Worm (Caenorhabditis elegans) whole organism, L2 larva: ENCODE measurements around the gene lgc-16.

ENCODE experiments used
- lin-39 ChIP-seq: fragments of 150-350 bp; optimal IDR thresholded peaks from 2 replicates; lab custom pipeline; 2014; ENCODE audit warnings: missing biosample characterization, missing genetic modification reagents, missing genetic modification characterization
- nhr-11 ChIP-seq: fragments of 150-350 bp; optimal IDR thresholded peaks from 2 replicates; lab custom pipeline; 2014; ENCODE audit warnings: missing biosample characterization, missing genetic modification characterization
- nhr-25 ChIP-seq: fragments of 150-350 bp; sonication (generic microtip); optimal IDR thresholded peaks from 3 replicates; lab custom pipeline; 2014; ENCODE audit warnings: missing biosample characterization, missing genetic modification characterization
- sma-3 ChIP-seq: sonication (generic microtip); optimal IDR thresholded peaks from 2 replicates; lab custom pipeline; 2016; ENCODE audit warnings: missing genetic modification reagents, missing genetic modification characterization, missing compliant biosample characterization
- snpc-4 ChIP-seq: fragments of 150-350 bp; optimal IDR thresholded peaks from 2 replicates; lab custom pipeline; 2014; ENCODE audit warnings: missing biosample characterization, missing genetic modification characterization

DNA sequence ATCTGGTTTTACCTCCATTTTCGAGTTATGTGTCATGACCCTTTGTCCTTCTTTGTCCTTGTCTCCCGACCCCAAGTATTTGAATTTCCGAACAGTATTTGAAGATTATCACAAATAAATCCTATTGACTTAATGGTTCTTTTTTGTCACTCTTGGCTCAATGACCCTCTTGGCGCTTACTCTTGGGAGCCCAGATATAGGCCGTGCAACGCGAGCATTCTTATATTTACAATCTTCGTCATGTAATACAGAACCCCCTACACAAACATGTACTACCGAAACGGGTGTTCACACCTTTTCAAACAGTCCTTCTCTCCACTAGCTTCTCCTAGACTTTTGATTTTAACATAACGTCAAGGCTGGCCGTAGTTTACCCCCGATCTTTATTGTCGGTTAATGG is 25.3 kb downstream of the lgc-16 start, which contains the start of gene M153.5:
- no peak for TF ChIP-seq nhr-25
- TF ChIP-seq snpc-4 (tag; lab: Kevin White, UChicago) = no peak
- TF ChIP-seq lin-39 (tag; lab: Kevin White, UChicago) = no peak
- TF ChIP-seq sma-3 (GFP tag; lab: Kevin White, UChicago) = no peak
- no peak for TF ChIP-seq nhr-11 (tag; lab: Kevin White, UChicago)
